Fruit fly (Drosophila melanogaster): ENCODE results near the gene CG10730.

Gene CG10730

dm6 chr2L:20120388-20121232 lies 48.6 kb upstream of the CG10730 start (continued):
- peak; percentile 80; the same call in 2 of the 3 replicates for TF ChIP-seq CG8119 (GFP tag; IDR thresholded peaks at IDR 0.05)
- peak; percentile 64 for TF ChIP-seq Sox102F (GFP tag; optimal IDR thresholded peaks at IDR 0.05)
- peak; percentile 53 for TF ChIP-seq CG34406 (GFP tag; optimal IDR thresholded peaks at IDR 0.05)
- peak; percentile 27 for TF ChIP-seq vri (GFP tag; optimal IDR thresholded peaks at IDR 0.05)
- peak; percentile 49 for TF ChIP-seq Ets96B (tag; optimal IDR thresholded peaks at IDR 0.05)
- peak; percentile 27 for TF ChIP-seq CG8632 (GFP tag; optimal IDR thresholded peaks at IDR 0.05)
- TF ChIP-seq esn (GFP tag; optimal IDR thresholded peaks at IDR 0.05): peak; percentile 67
- TF ChIP-seq acj6 (GFP tag; optimal IDR thresholded peaks at IDR 0.05): peak; percentile 53
- no peak for TF ChIP-seq CG15336 (GFP tag; IDR thresholded peaks at IDR 0.05)
- peak; percentile 81 for TF ChIP-seq Hr39 (GFP tag; optimal IDR thresholded peaks at IDR 0.05)
- no peak for TF ChIP-seq Sox15 (GFP tag; optimal IDR thresholded peaks at IDR 0.05)
- peak; percentile 66 for TF ChIP-seq CG3919 (GFP tag; optimal IDR thresholded peaks at IDR 0.05)
- TF ChIP-seq Lpt (GFP tag; optimal IDR thresholded peaks at IDR 0.05): no peak
- no peak for TF ChIP-seq Hr38 (GFP tag; optimal IDR thresholded peaks at IDR 0.05)
- peak; percentile 26 for TF ChIP-seq dac (GFP tag; optimal IDR thresholded peaks at IDR 0.05)
- peak; percentile 54 for TF ChIP-seq Gug (GFP tag; IDR thresholded peaks at IDR 0.05)
- peak; percentile 51 for TF ChIP-seq CG6792 (GFP tag; optimal IDR thresholded peaks at IDR 0.05)
- TF ChIP-seq CG6276 (GFP tag; optimal IDR thresholded peaks at IDR 0.05): peak; percentile 72
- TF ChIP-seq CG7368 (GFP tag; optimal IDR thresholded peaks at IDR 0.05): no peak
- TF ChIP-seq Eip78C (GFP tag): peak; percentile 89
- TF ChIP-seq CG16779 (tag; optimal IDR thresholded peaks at IDR 0.05): peak; percentile 20

- no peak for TF ChIP-seq Sox14 (GFP tag; optimal IDR thresholded peaks at IDR 0.05)
- TF ChIP-seq Eip78C (GFP tag): peak; percentile 54
Measured at dm6 chr2L:20117752-20118151, 45.8 kb upstream of the CG10730 start.

dm6 chr2L:20115865-20116264 lies 43.9 kb upstream of the CG10730 start:
- TF ChIP-seq CG6792 (GFP tag; optimal IDR thresholded peaks at IDR 0.05) (no peak), svp (GFP tag) (no peak), CG34406 (GFP tag; optimal IDR thresholded peaks at IDR 0.05) (no peak), CG11902 (GFP tag; optimal IDR thresholded peaks at IDR 0.05) (no peak), CG11762 (GFP tag; optimal IDR thresholded peaks at IDR 0.05; ENCODE audit: insufficient read depth) (no peak), Met (GFP tag; optimal IDR thresholded peaks at IDR 0.05) (no peak), CG8319 (GFP tag; optimal IDR thresholded peaks at IDR 0.05) (no peak), ss (GFP tag; optimal IDR thresholded peaks at IDR 0.05) (no peak), pdm3 (GFP tag; optimal IDR thresholded peaks at IDR 0.05) (no peak), Eip78C (GFP tag) (no peak), lz (GFP tag; optimal IDR thresholded peaks at IDR 0.05) (no peak), CG3032 (tag; optimal IDR thresholded peaks at IDR 0.05) (no peak), Hr38 (GFP tag; optimal IDR thresholded peaks at IDR 0.05) (no peak), CG10669 (GFP tag; optimal IDR thresholded peaks at IDR 0.05) (no peak)

dm6 chr2L:20106595-20106994 lies 34.6 kb upstream of the CG10730 start:
- TF ChIP-seq CG31627 (GFP tag; optimal IDR thresholded peaks at IDR 0.05): peak; percentile 39
- TF ChIP-seq Met (GFP tag; optimal IDR thresholded peaks at IDR 0.05): peak; percentile 1
- peak; percentile 35 for TF ChIP-seq Hr39 (GFP tag; optimal IDR thresholded peaks at IDR 0.05)
- TF ChIP-seq CG1621 (tag; optimal IDR thresholded peaks at IDR 0.05): peak; percentile 78
- TF ChIP-seq esn (GFP tag; optimal IDR thresholded peaks at IDR 0.05): peak; percentile 17
- peak; percentile 7 for TF ChIP-seq Eip78C (GFP tag)
- TF ChIP-seq CG15336 (GFP tag; IDR thresholded peaks at IDR 0.05): no peak
- TF ChIP-seq cyc (GFP tag; optimal IDR thresholded peaks at IDR 0.05): peak; percentile 14
- peak; percentile 20 for TF ChIP-seq lz (GFP tag; optimal IDR thresholded peaks at IDR 0.05)
- TF ChIP-seq CG8632 (GFP tag; optimal IDR thresholded peaks at IDR 0.05): no peak
